Fruit fly (Drosophila melanogaster) S2 (cell line): ENCODE measurements around the gene CG5087.
A peak's percentile ranks its signal among the peaks of the same experiment; 100 is the strongest.

Experiments
- CG8478 ChIP-seq: fragments of >200 bp; optimal IDR thresholded peaks from 2 replicates; lab custom pipeline; 2018
- CTCF ChIP-seq, 2 experiments: fragments of >200 bp; optimal IDR thresholded peaks; 2 replicates each; lab custom pipeline; 2018

- TF ChIP-seq CG8478 (no peak), CTCF (optimal IDR thresholded peaks at IDR 0.05; lab: Kevin White, UChicago) (peak; percentile 70 to 78)
Observed at dm6 chr3L:8997686-8998239, at the start of gene CG5087, which contains the start of gene smg.
